Worm (Caenorhabditis elegans): Measurements from ENCODE around the gene F37C12.10.

F37C12.10 gene

ce11 chrIII:7215532-7215931, 27.3 kb upstream of the F37C12.10 start:
- TF ChIP-seq ref-1 (GFP tag; conservative IDR thresholded peaks at IDR 0.05) (no peak), med-1 (GFP tag; optimal IDR thresholded peaks at IDR 0.05; ENCODE audit: insufficient read depth) (no peak), tab-1 (GFP tag; IDR thresholded peaks at IDR 0.05) (no peak), T22C8.4 (GFP tag; IDR thresholded peaks at IDR 0.05) (no peak), flt-1 (GFP tag; IDR thresholded peaks at IDR 0.05) (no peak), klf-2 (GFP tag; conservative IDR thresholded peaks at IDR 0.05) (no peak), ztf-29 (GFP tag; IDR thresholded peaks at IDR 0.05) (no peak), cog-1 (tag; optimal IDR thresholded peaks at IDR 0.05) (no peak), ztf-23 (GFP tag; IDR thresholded peaks at IDR 0.05) (no peak)

ce11 chrIII:7212028-7212427, 23.8 kb upstream of the F37C12.10 start:
- no peak for TF ChIP-seq ztf-29 (GFP tag; IDR thresholded peaks at IDR 0.05)
- no peak for TF ChIP-seq ref-1 (GFP tag; conservative IDR thresholded peaks at IDR 0.05)
- TF ChIP-seq tab-1 (GFP tag; IDR thresholded peaks at IDR 0.05): no peak
- no peak for TF ChIP-seq T22C8.4 (GFP tag; IDR thresholded peaks at IDR 0.05)
- no peak for TF ChIP-seq klf-2 (GFP tag; conservative IDR thresholded peaks at IDR 0.05)
- no peak for TF ChIP-seq ztf-23 (GFP tag; IDR thresholded peaks at IDR 0.05)
- TF ChIP-seq med-1 (GFP tag; optimal IDR thresholded peaks at IDR 0.05; ENCODE audit: insufficient read depth): no peak
- no peak for TF ChIP-seq flt-1 (GFP tag; IDR thresholded peaks at IDR 0.05)
- no peak for TF ChIP-seq cog-1 (tag; optimal IDR thresholded peaks at IDR 0.05)

ce11 chrIII:7210486-7210885, 22.3 kb upstream of the F37C12.10 start:
- no peak for TF ChIP-seq T22C8.4 (GFP tag; IDR thresholded peaks at IDR 0.05)
- no peak for TF ChIP-seq flt-1 (GFP tag; IDR thresholded peaks at IDR 0.05)
- TF ChIP-seq ref-1 (GFP tag; conservative IDR thresholded peaks at IDR 0.05): no peak
- TF ChIP-seq ztf-23 (GFP tag; IDR thresholded peaks at IDR 0.05): no peak
- no peak for TF ChIP-seq med-1 (GFP tag; optimal IDR thresholded peaks at IDR 0.05; ENCODE audit: insufficient read depth)
- TF ChIP-seq cog-1 (tag; optimal IDR thresholded peaks at IDR 0.05): no peak
- TF ChIP-seq tab-1 (GFP tag; IDR thresholded peaks at IDR 0.05): no peak
- no peak for TF ChIP-seq ztf-29 (GFP tag; IDR thresholded peaks at IDR 0.05)
- no peak for TF ChIP-seq klf-2 (GFP tag; conservative IDR thresholded peaks at IDR 0.05)

ce11 chrIII:7209721-7210120, 21.5 kb upstream of the F37C12.10 start, which contains the start of gene R151.2:
Gene R151.2 (plus strand): TSS chrIII:7209967.
- TF ChIP-seq ref-1 (GFP tag; conservative IDR thresholded peaks at IDR 0.05) (no peak), flt-1 (GFP tag; IDR thresholded peaks at IDR 0.05) (no peak), cog-1 (tag; optimal IDR thresholded peaks at IDR 0.05) (no peak), T22C8.4 (GFP tag; IDR thresholded peaks at IDR 0.05) (no peak), ztf-23 (GFP tag; IDR thresholded peaks at IDR 0.05) (no peak), med-1 (GFP tag; optimal IDR thresholded peaks at IDR 0.05; ENCODE audit: insufficient read depth) (no peak), klf-2 (GFP tag; conservative IDR thresholded peaks at IDR 0.05) (no peak), tab-1 (GFP tag; IDR thresholded peaks at IDR 0.05) (no peak), ztf-29 (GFP tag; IDR thresholded peaks at IDR 0.05) (no peak)

- TF ChIP-seq cog-1 (tag; optimal IDR thresholded peaks at IDR 0.05) (peak; percentile 66), flt-1 (GFP tag; IDR thresholded peaks at IDR 0.05) (0 out of 2 replicates have a peak, but pooled peaks have one; percentile 13), klf-2 (GFP tag; conservative IDR thresholded peaks at IDR 0.05) (no peak), ztf-23 (GFP tag; IDR thresholded peaks at IDR 0.05) (0 out of 2 replicates have a peak, but pooled peaks have one; percentile 28), med-1 (GFP tag; optimal IDR thresholded peaks at IDR 0.05; ENCODE audit: insufficient read depth) (no peak), ztf-29 (GFP tag; IDR thresholded peaks at IDR 0.05) (peak; percentile 61; the same call in 1 of the 2 replicates)
These were observed 19.8 kb upstream of the F37C12.10 start, which contains the start of gene rpl-6 for ce11 chrIII:7207903-7208497. Gene rpl-6 (plus strand): TSS chrIII:7208447.

- TF ChIP-seq ztf-23 (GFP tag; IDR thresholded peaks at IDR 0.05) (no peak), flt-1 (GFP tag; IDR thresholded peaks at IDR 0.05) (no peak), med-1 (GFP tag; optimal IDR thresholded peaks at IDR 0.05; ENCODE audit: insufficient read depth) (no peak), klf-2 (GFP tag; conservative IDR thresholded peaks at IDR 0.05) (no peak)
These were observed 15.1 kb upstream of the F37C12.10 start for ce11 chrIII:7203130-7203775.

ce11 chrIII:7201378-7202256, 13.4 kb upstream of the F37C12.10 start, which contains the start of gene dpy-31:
Gene dpy-31 (plus strand): TSS chrIII:7202206.
- TF ChIP-seq ztf-29 (GFP tag; IDR thresholded peaks at IDR 0.05) (peak; percentile 31; the same call in 1 of the 2 replicates), cog-1 (tag; optimal IDR thresholded peaks at IDR 0.05) (no peak)

- TF ChIP-seq T22C8.4 (GFP tag; IDR thresholded peaks at IDR 0.05): no peak
- no peak for TF ChIP-seq ztf-23 (GFP tag; IDR thresholded peaks at IDR 0.05)
- TF ChIP-seq tab-1 (GFP tag; IDR thresholded peaks at IDR 0.05): no peak
- no peak for TF ChIP-seq cog-1 (tag; optimal IDR thresholded peaks at IDR 0.05)
- no peak for TF ChIP-seq ztf-29 (GFP tag; IDR thresholded peaks at IDR 0.05)
- TF ChIP-seq flt-1 (GFP tag; IDR thresholded peaks at IDR 0.05): no peak
- TF ChIP-seq klf-2 (GFP tag; conservative IDR thresholded peaks at IDR 0.05): no peak
- no peak for TF ChIP-seq med-1 (GFP tag; optimal IDR thresholded peaks at IDR 0.05; ENCODE audit: insufficient read depth)
- TF ChIP-seq ref-1 (GFP tag; conservative IDR thresholded peaks at IDR 0.05): no peak
These were observed 11.3 kb upstream of the F37C12.10 start for ce11 chrIII:7199467-7199866.

- TF ChIP-seq cog-1 (tag; optimal IDR thresholded peaks at IDR 0.05) (peak; percentile 52), med-1 (GFP tag; optimal IDR thresholded peaks at IDR 0.05; ENCODE audit: insufficient read depth) (no peak), tab-1 (GFP tag; IDR thresholded peaks at IDR 0.05) (no peak), ztf-29 (GFP tag; IDR thresholded peaks at IDR 0.05) (no peak), ztf-23 (GFP tag; IDR thresholded peaks at IDR 0.05) (peak; percentile 74), klf-2 (GFP tag; conservative IDR thresholded peaks at IDR 0.05) (peak; percentile 71; the same call in 1 of the 2 replicates), flt-1 (GFP tag; IDR thresholded peaks at IDR 0.05) (peak; percentile 84), T22C8.4 (GFP tag; IDR thresholded peaks at IDR 0.05) (no peak; the same call in 1 of the 2 replicates), ref-1 (GFP tag; conservative IDR thresholded peaks at IDR 0.05) (no peak)
These were observed 10.7 kb upstream of the F37C12.10 start, which contains the start of gene pfd-5 for ce11 chrIII:7198838-7199237. Gene pfd-5 (minus strand): TSS chrIII:7198884.

Measured in whole organism, midembryonic.